Worm (Caenorhabditis elegans): ENCODE data around the gene lgg-1.

Gene lgg-1

DNA sequence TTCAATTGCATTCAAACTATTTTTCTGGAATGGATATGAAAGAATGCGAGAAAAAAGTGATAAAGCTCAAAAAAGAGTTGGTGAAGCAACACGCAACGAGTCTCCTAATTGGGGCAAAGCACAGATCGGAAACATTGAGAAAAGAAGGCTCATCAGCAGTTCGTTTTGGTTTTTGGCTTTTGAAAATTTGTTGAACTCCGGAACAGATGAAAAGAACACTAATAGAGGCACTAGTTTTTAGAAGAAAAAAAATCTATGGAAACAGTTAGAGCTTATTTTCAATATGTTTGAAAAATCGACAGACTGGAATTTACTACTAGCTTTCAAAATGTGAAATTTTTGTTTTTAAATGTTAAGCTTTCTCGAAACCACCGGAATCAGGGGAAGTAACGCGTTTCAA is 35.6 kb downstream of the lgg-1 start:
- TF ChIP-seq blmp-1 (tag; optimal IDR thresholded peaks at IDR 0.05; ENCODE audit: insufficient read depth) (no peak), unc-62 (GFP tag; optimal IDR thresholded peaks at IDR 0.05) (no peak), aly-2 (tag; optimal IDR thresholded peaks at IDR 0.05) (no peak), ceh-16 (tag; optimal IDR thresholded peaks at IDR 0.05) (no peak), egl-27 (tag; optimal IDR thresholded peaks at IDR 0.05) (no peak), crh-2 (tag; optimal IDR thresholded peaks at IDR 0.05) (no peak), elt-3 (tag; optimal IDR thresholded peaks at IDR 0.05) (no peak), gmeb-1 (tag; optimal IDR thresholded peaks at IDR 0.05) (no peak), lin-39 (tag; optimal IDR thresholded peaks at IDR 0.05) (no peak), unc-55 (GFP tag; optimal IDR thresholded peaks at IDR 0.05) (no peak), snpc-4 (tag; optimal IDR thresholded peaks at IDR 0.05) (no peak)

ce11 chrII:6311459-6311858 is 36.1 kb downstream of the lgg-1 start:
- TF ChIP-seq ZK546.5 (tag; optimal IDR thresholded peaks at IDR 0.05) (no peak), fos-1 (tag; optimal IDR thresholded peaks at IDR 0.05) (no peak), lsy-2 (tag; optimal IDR thresholded peaks at IDR 0.05) (peak in 1 of 2 experiments; percentile 10), nhr-11 (tag; optimal IDR thresholded peaks at IDR 0.05) (no peak), dmd-4 (tag; optimal IDR thresholded peaks at IDR 0.05) (no peak), ztf-1 (GFP tag; conservative IDR thresholded peaks at IDR 0.05) (no peak), blmp-1 (tag; optimal IDR thresholded peaks at IDR 0.05; ENCODE audit: insufficient read depth) (no peak)

ce11 chrII:6309198-6309597 is 38.3 kb downstream of the lgg-1 start, which contains the start of gene glb-10:
glb-10 (minus strand) TSS chrII:6309298.
- TF ChIP-seq nhr-129 (tag; optimal IDR thresholded peaks at IDR 0.05) = no peak
- no peak for TF ChIP-seq nhr-237 (tag; optimal IDR thresholded peaks at IDR 0.05)
- TF ChIP-seq lin-39 (tag; optimal IDR thresholded peaks at IDR 0.05) = no peak
- no peak for TF ChIP-seq unc-55 (GFP tag; optimal IDR thresholded peaks at IDR 0.05)
- no peak for TF ChIP-seq elt-3 (tag; optimal IDR thresholded peaks at IDR 0.05)
- no peak for TF ChIP-seq nhr-23 (tag; optimal IDR thresholded peaks at IDR 0.05)

DNA sequence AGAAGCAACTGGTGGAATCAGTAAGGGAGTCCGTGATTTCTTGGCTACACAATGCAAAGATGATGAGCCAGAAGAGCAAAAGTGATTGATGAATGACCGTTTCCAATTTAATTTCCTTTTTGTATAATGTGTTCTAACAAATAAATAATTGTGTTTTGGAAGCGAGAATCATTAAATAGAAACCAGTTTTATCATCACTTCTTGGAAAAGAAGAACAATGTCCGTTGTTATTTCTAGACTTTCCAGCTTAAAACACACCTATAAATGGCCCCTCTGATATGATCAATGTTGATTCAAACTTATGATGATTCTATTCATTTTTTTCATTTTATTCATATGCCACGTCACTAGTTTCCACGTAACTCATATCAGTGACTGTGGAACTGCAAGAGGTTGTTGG is 41.4 kb downstream of the lgg-1 start, which contains the start of gene C29F5.8:
Gene C29F5.8 (plus strand): TSS at position 301 of the 400 bp plus-strand sequence.
- TF ChIP-seq lin-11 (tag; optimal IDR thresholded peaks at IDR 0.05) (no peak), zag-1 (tag; optimal IDR thresholded peaks at IDR 0.05) (no peak), nhr-23 (tag; optimal IDR thresholded peaks at IDR 0.05) (no peak), nhr-21 (tag; optimal IDR thresholded peaks at IDR 0.05) (no peak), sma-3 (GFP tag; optimal IDR thresholded peaks at IDR 0.05) (no peak), nhr-6 (tag; optimal IDR thresholded peaks at IDR 0.05) (no peak), fos-1 (tag; optimal IDR thresholded peaks at IDR 0.05) (no peak), R02D3.7 (tag; optimal IDR thresholded peaks at IDR 0.05) (no peak), unc-39 (tag; optimal IDR thresholded peaks at IDR 0.05) (no peak), nhr-10 (tag; optimal IDR thresholded peaks at IDR 0.05) (no peak), aly-2 (tag; optimal IDR thresholded peaks at IDR 0.05) (no peak), sem-4 (tag; optimal IDR thresholded peaks at IDR 0.05) (no peak), skn-1 (tag; optimal IDR thresholded peaks at IDR 0.05) (no peak), Y55F3AM.14 (GFP tag; optimal IDR thresholded peaks at IDR 0.05) (no peak), mdl-1 (tag; optimal IDR thresholded peaks at IDR 0.05) (no peak), lin-39 (tag; optimal IDR thresholded peaks at IDR 0.05) (no peak)

DNA sequence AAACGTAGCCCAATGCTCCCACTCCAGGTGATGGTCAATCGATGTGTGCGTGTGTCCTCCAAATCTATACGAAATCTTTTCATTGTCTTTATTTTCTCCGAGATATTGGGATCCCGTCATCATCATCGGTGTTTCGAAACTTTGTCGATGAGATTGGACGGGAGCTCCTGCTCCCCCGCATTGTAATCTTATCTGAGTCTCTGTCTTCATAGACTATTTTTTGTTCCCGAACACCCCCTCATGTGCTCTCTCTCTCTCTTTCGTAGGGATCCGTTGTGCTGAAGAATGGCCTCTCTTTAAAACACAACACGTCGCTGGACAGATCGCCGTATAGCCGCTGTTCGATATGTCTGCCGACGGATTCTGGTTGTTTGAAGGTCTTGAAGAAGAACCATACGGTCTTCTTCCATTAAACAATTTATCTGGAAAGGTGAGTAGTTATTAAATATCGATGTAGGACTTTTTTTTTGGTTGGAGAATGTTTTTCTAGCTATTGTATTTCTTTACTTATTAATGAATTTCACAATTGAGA is 44.2 kb downstream of the lgg-1 start, which contains the start of gene C29F5.1:
Gene C29F5.1 (plus strand): TSS at position 317 of the 532 bp plus-strand sequence.
- peak; percentile 46 for TF ChIP-seq nhr-129 (tag; optimal IDR thresholded peaks at IDR 0.05)
- no peak for TF ChIP-seq R02D3.7 (tag; optimal IDR thresholded peaks at IDR 0.05)
- TF ChIP-seq ztf-11 (tag; optimal IDR thresholded peaks at IDR 0.05) = no peak
- TF ChIP-seq sem-4 (tag; optimal IDR thresholded peaks at IDR 0.05) = no peak
- no peak for TF ChIP-seq sma-3 (GFP tag; optimal IDR thresholded peaks at IDR 0.05)
- no peak for TF ChIP-seq mdl-1 (tag; optimal IDR thresholded peaks at IDR 0.05)
- no peak for TF ChIP-seq nhr-11 (tag; optimal IDR thresholded peaks at IDR 0.05)
- no peak for TF ChIP-seq nhr-77 (tag; optimal IDR thresholded peaks at IDR 0.05)
- no peak for TF ChIP-seq blmp-1 (tag; optimal IDR thresholded peaks at IDR 0.05; ENCODE audit: insufficient read depth)
- TF ChIP-seq aly-2 (tag; optimal IDR thresholded peaks at IDR 0.05) = no peak
- peak; percentile 6 for TF ChIP-seq sma-9 (GFP tag; optimal IDR thresholded peaks at IDR 0.05)
- no peak for TF ChIP-seq sma-9 (tag; optimal IDR thresholded peaks at IDR 0.05)
- TF ChIP-seq F13H6.1 (tag; optimal IDR thresholded peaks at IDR 0.05) = peak; percentile 11
- TF ChIP-seq elt-3 (tag; optimal IDR thresholded peaks at IDR 0.05) = no peak
- TF ChIP-seq zag-1 (tag; optimal IDR thresholded peaks at IDR 0.05) = no peak
- TF ChIP-seq snpc-4 (tag; optimal IDR thresholded peaks at IDR 0.05) = no peak

Measured in whole organism, L2 larva.